Worm (Caenorhabditis elegans) whole organism, young adult: ENCODE data around the gene C01B10.9.
"Not testable (repeated sequence)": the region's sequence is repeated elsewhere in the genome, so short reads cannot be mapped to it uniquely, and the experiment has no call there.

Source experiments
- ama-1 ChIP-seq, 3 experiments: fragments of 150-350 bp in 1 of 3; sonication (generic microtip) in 2 of 3; optimal IDR thresholded peaks; 2 replicates each; lab custom pipeline; 2014 to 2018; ENCODE audit warnings: missing biosample characterization in 2 of 3, missing genetic modification characterization in 2 of 3, missing genetic modification reagents in 2 of 3
- lsy-27 ChIP-seq: sonication (generic microtip); optimal IDR thresholded peaks from 2 replicates; lab custom pipeline; 2017; ENCODE audit warnings: missing genetic modification characterization, mild to moderate bottlenecking, missing compliant biosample characterization, antibody characterized with exemption, missing genotype, borderline replicate concordance; ENCODE audit not compliant: insufficient read depth
- repo-1 ChIP-seq: sonication (generic microtip); optimal IDR thresholded peaks from 2 replicates; lab custom pipeline; 2017; ENCODE audit warnings: mild to moderate bottlenecking, missing genetic modification characterization, missing compliant biosample characterization

ce11 chrIV:6598740-6599139, 33.3 kb upstream of the C01B10.9 start, which contains the start of gene nspb-5:
- TF ChIP-seq repo-1 (tag; lab: Kevin White, UChicago); ama-1 (optimal IDR thresholded peaks at IDR 0.05; lab: Kevin White, UChicago); ama-1 (GFP tag; optimal IDR thresholded peaks at IDR 0.05; lab: Kevin White, UChicago); lsy-27 (tag; lab: Kevin White, UChicago): not testable (repeated sequence)
